Fruit fly (Drosophila melanogaster): Measurements from ENCODE around the gene klar.

DNA sequence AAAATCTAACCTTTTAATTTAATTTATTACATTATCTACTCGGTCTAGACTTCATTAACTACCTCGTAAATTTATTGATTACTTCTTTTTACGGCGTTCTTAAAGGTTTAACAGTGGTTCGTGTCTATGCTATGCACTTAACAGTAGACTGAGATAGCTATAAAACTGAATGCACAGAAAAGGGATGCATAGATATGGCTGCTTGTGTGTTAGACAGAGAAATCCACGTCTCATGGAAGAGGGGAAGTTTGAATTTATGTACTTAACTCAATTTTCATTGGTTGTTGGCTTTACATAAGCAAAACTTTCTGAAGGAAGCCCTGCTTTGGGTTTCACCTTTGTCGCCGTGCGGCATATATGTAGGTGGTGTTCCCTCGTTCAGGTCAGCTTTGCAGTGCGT lies 107.8 kb downstream of the klar start:
- TF ChIP-seq CG8159 (tag; optimal IDR thresholded peaks at IDR 0.05) (no peak), CG13204 (GFP tag; optimal IDR thresholded peaks at IDR 0.05) (no peak), rn (GFP tag; IDR thresholded peaks at IDR 0.05) (no peak), EcR (GFP tag; optimal IDR thresholded peaks at IDR 0.05) (no peak), CG14655 (GFP tag; optimal IDR thresholded peaks at IDR 0.05) (no peak), CG10348 (GFP tag; IDR thresholded peaks at IDR 0.05) (no peak), CG17806 (tag; optimal IDR thresholded peaks at IDR 0.05) (no peak), CG4496 (GFP tag; IDR thresholded peaks at IDR 0.05) (no peak), Pif1A (GFP tag; optimal IDR thresholded peaks at IDR 0.05) (no peak), D1 (tag; optimal IDR thresholded peaks at IDR 0.05) (no peak), CG8301 (tag; optimal IDR thresholded peaks at IDR 0.05) (no peak), Ets98B (GFP tag; IDR thresholded peaks at IDR 0.05) (no peak)

All from whole organism, pupa.